Fruit fly (Drosophila melanogaster): Measurements from ENCODE around the gene CG17122.

dm6 chr3L:20287046-20287445 lies 11.9 kb upstream of the CG17122 start:
- TF ChIP-seq CG17361 (GFP tag; IDR thresholded peaks at IDR 0.05) (no peak), CrebB (tag; optimal IDR thresholded peaks at IDR 0.05) (no peak), CG12299 (tag; optimal IDR thresholded peaks at IDR 0.05) (no peak), psq (GFP tag; optimal IDR thresholded peaks at IDR 0.05) (no peak)

All from whole organism, embryonic.